Worm (Caenorhabditis elegans) whole organism, L2 larva: ENCODE measurements around the gene dnc-2.
A peak's percentile ranks its signal among the peaks of the same experiment; 100 is the strongest.

ENCODE experiments used
- C34F6.9 ChIP-seq: fragments of 150-350 bp; optimal IDR thresholded peaks from 2 replicates; lab custom pipeline; 2014; ENCODE audit warnings: missing biosample characterization, missing genetic modification characterization
- F13H6.1 ChIP-seq: sonication (generic microtip); optimal IDR thresholded peaks from 2 replicates; lab custom pipeline; 2016; ENCODE audit warnings: missing genetic modification characterization, missing compliant biosample characterization
- R02D3.7 ChIP-seq: fragments of 150-350 bp; optimal IDR thresholded peaks from 2 replicates; lab custom pipeline; 2014; ENCODE audit warnings: missing biosample characterization, missing genetic modification characterization
- Y55F3AM.14 ChIP-seq: fragments of 200-800 bp; sonication (Bioruptor generic); optimal IDR thresholded peaks from 2 replicates; lab custom pipeline; 2018; ENCODE audit warnings: mild to moderate bottlenecking, missing genetic modification characterization, missing compliant biosample characterization
- ZK546.5 ChIP-seq: sonication (generic microtip); optimal IDR thresholded peaks from 2 replicates; lab custom pipeline; 2017; ENCODE audit warnings: missing biosample characterization, missing genetic modification characterization
- alr-1 ChIP-seq: fragments of 150-350 bp; optimal IDR thresholded peaks from 2 replicates; lab custom pipeline; 2014; ENCODE audit warnings: missing biosample characterization, missing genetic modification characterization
- aly-2 ChIP-seq: fragments of 150-350 bp; optimal IDR thresholded peaks from 2 replicates; lab custom pipeline; 2014; ENCODE audit warnings: missing biosample characterization, missing genetic modification characterization
- ama-1 ChIP-seq: fragments of 150-350 bp; optimal IDR thresholded peaks from 2 replicates; lab custom pipeline; 2018; ENCODE audit warnings: inconsistent platforms
- blmp-1 ChIP-seq: sonication (generic microtip); optimal IDR thresholded peaks from 2 replicates; lab custom pipeline; 2017; ENCODE audit warnings: missing genetic modification characterization, mild to moderate bottlenecking, missing compliant biosample characterization, antibody characterized with exemption, moderate library complexity; ENCODE audit not compliant: insufficient read depth
- ceh-16 ChIP-seq: fragments of 150-350 bp; optimal IDR thresholded peaks from 2 replicates; lab custom pipeline; 2014; ENCODE audit warnings: missing biosample characterization, missing genetic modification characterization
- ceh-82 ChIP-seq: fragments of 150-350 bp; optimal IDR thresholded peaks from 2 replicates; lab custom pipeline; 2014; ENCODE audit warnings: missing biosample characterization, missing genetic modification characterization
- crh-2 ChIP-seq: sonication (generic microtip); optimal IDR thresholded peaks from 2 replicates; lab custom pipeline; 2017; ENCODE audit warnings: missing biosample characterization, missing genetic modification characterization
- dmd-4 ChIP-seq: sonication (generic microtip); optimal IDR thresholded peaks from 2 replicates; lab custom pipeline; 2017; ENCODE audit warnings: missing biosample characterization, missing genetic modification characterization
- egl-27 ChIP-seq: sonication (generic microtip); optimal IDR thresholded peaks from 3 replicates; lab custom pipeline; 2017; ENCODE audit warnings: missing biosample characterization, missing genetic modification reagents, missing genetic modification characterization
- elt-1 ChIP-seq: fragments of 150-350 bp; optimal IDR thresholded peaks from 2 replicates; lab custom pipeline; 2014; ENCODE audit warnings: missing biosample characterization, missing genetic modification characterization
- elt-3 ChIP-seq: sonication (generic microtip); optimal IDR thresholded peaks from 2 replicates; lab custom pipeline; 2017; ENCODE audit warnings: missing biosample characterization, missing genetic modification characterization
- fos-1 ChIP-seq: fragments of 150-350 bp; optimal IDR thresholded peaks from 2 replicates; lab custom pipeline; 2014; ENCODE audit warnings: missing biosample characterization, missing genetic modification characterization
- gmeb-1 ChIP-seq: fragments of 150-350 bp; optimal IDR thresholded peaks from 2 replicates; lab custom pipeline; 2014; ENCODE audit warnings: missing biosample characterization, missing genetic modification characterization
- lin-11 ChIP-seq: fragments of 150-350 bp; sonication (generic microtip); optimal IDR thresholded peaks from 2 replicates; lab custom pipeline; 2014; ENCODE audit warnings: missing biosample characterization, missing genetic modification characterization, inconsistent platforms, mixed read lengths
- lin-39 ChIP-seq: fragments of 150-350 bp; optimal IDR thresholded peaks from 2 replicates; lab custom pipeline; 2014; ENCODE audit warnings: missing biosample characterization, missing genetic modification reagents, missing genetic modification characterization
- lsy-2 ChIP-seq, 2 experiments: fragments of 150-350 bp in 1 of 2; sonication (generic microtip) in 1 of 2; optimal IDR thresholded peaks; 2 replicates each; lab custom pipeline; 2014 to 2017; ENCODE audit warnings: missing biosample characterization in 2 of 2, missing genetic modification characterization in 2 of 2
- mab-5 ChIP-seq: fragments of 150-350 bp; optimal IDR thresholded peaks from 2 replicates; lab custom pipeline; 2014; ENCODE audit warnings: missing biosample characterization, missing genetic modification characterization
- mbf-1 ChIP-seq: sonication (generic microtip); optimal IDR thresholded peaks from 2 replicates; lab custom pipeline; 2017; ENCODE audit warnings: missing biosample characterization, missing genetic modification characterization
- mdl-1 ChIP-seq, 2 experiments: fragments of 150-350 bp in 1 of 2; sonication (generic microtip) in 1 of 2; optimal IDR thresholded peaks; 2 replicates each; lab custom pipeline; 2017; ENCODE audit warnings: missing biosample characterization in 2 of 2, missing genetic modification characterization in 2 of 2
- nhr-10 ChIP-seq: sonication (generic microtip); optimal IDR thresholded peaks from 2 replicates; lab custom pipeline; 2017; ENCODE audit warnings: missing biosample characterization, missing genetic modification characterization
- nhr-12 ChIP-seq: fragments of 150-350 bp; optimal IDR thresholded peaks from 2 replicates; lab custom pipeline; 2014; ENCODE audit warnings: missing biosample characterization, missing genetic modification characterization
- nhr-129 ChIP-seq: fragments of 150-350 bp; optimal IDR thresholded peaks from 2 replicates; lab custom pipeline; 2014; ENCODE audit warnings: missing biosample characterization, missing genetic modification characterization
- nhr-21 ChIP-seq: fragments of 150-350 bp; optimal IDR thresholded peaks from 2 replicates; lab custom pipeline; 2014; ENCODE audit warnings: missing biosample characterization, missing genetic modification characterization
- nhr-23 ChIP-seq: fragments of 150-350 bp; optimal IDR thresholded peaks from 2 replicates; lab custom pipeline; 2014; ENCODE audit warnings: missing biosample characterization, missing genetic modification reagents, missing genetic modification characterization
- nhr-237 ChIP-seq: fragments of 150-350 bp; optimal IDR thresholded peaks from 2 replicates; lab custom pipeline; 2014; ENCODE audit warnings: missing biosample characterization, missing genetic modification characterization
- nhr-25 ChIP-seq: fragments of 150-350 bp; sonication (generic microtip); optimal IDR thresholded peaks from 3 replicates; lab custom pipeline; 2014; ENCODE audit warnings: missing biosample characterization, missing genetic modification characterization
- nhr-6 ChIP-seq: fragments of 150-350 bp; optimal IDR thresholded peaks from 2 replicates; lab custom pipeline; 2014; ENCODE audit warnings: missing biosample characterization, missing genetic modification characterization
- nhr-77 ChIP-seq: fragments of 150-350 bp; optimal IDR thresholded peaks from 2 replicates; lab custom pipeline; 2014; ENCODE audit warnings: missing biosample characterization, missing genetic modification characterization
- peb-1 ChIP-seq: fragments of 150-350 bp; optimal IDR thresholded peaks from 2 replicates; lab custom pipeline; 2014; ENCODE audit warnings: missing biosample characterization, missing genetic modification characterization
- sem-4 ChIP-seq: fragments of 150-350 bp; optimal IDR thresholded peaks from 2 replicates; lab custom pipeline; 2014; ENCODE audit warnings: missing biosample characterization, missing genetic modification reagents, missing genetic modification characterization
- skn-1 ChIP-seq: sonication (generic microtip); optimal IDR thresholded peaks from 2 replicates; lab custom pipeline; 2017; ENCODE audit warnings: missing biosample characterization, missing genetic modification characterization
- sma-3 ChIP-seq: sonication (generic microtip); optimal IDR thresholded peaks from 2 replicates; lab custom pipeline; 2016; ENCODE audit warnings: missing genetic modification reagents, missing genetic modification characterization, missing compliant biosample characterization
- sma-9 ChIP-seq, 2 experiments: fragments of 150-350 bp in 1 of 2; sonication (generic microtip) in 1 of 2; optimal IDR thresholded peaks; 2 replicates each; lab custom pipeline; 2014 to 2016; ENCODE audit warnings: missing genetic modification characterization in 2 of 2, mild to moderate bottlenecking in 1 of 2, missing biosample characterization in 1 of 2, missing compliant biosample characterization in 1 of 2, missing genetic modification reagents in 1 of 2, moderate library complexity in 1 of 2
- snpc-4 ChIP-seq: fragments of 150-350 bp; optimal IDR thresholded peaks from 2 replicates; lab custom pipeline; 2014; ENCODE audit warnings: missing biosample characterization, missing genetic modification characterization
- unc-39 ChIP-seq: fragments of 150-350 bp; optimal IDR thresholded peaks from 2 replicates; lab custom pipeline; 2014; ENCODE audit warnings: missing biosample characterization, missing genetic modification characterization
- unc-55 ChIP-seq: fragments of 150-350 bp; sonication (generic microtip); optimal IDR thresholded peaks from 3 replicates; lab custom pipeline; 2014; ENCODE audit warnings: missing biosample characterization, missing genetic modification reagents, missing genetic modification characterization
- zag-1 ChIP-seq: fragments of 150-350 bp; optimal IDR thresholded peaks from 2 replicates; lab custom pipeline; 2014; ENCODE audit warnings: missing biosample characterization, missing genetic modification characterization
- ztf-1 ChIP-seq: fragments of 200-800 bp; sonication (Bioruptor generic); conservative IDR thresholded peaks from 2 replicates; pipeline ENCODE4 v1.3.6; 2022; ENCODE audit warnings: missing genetic modification characterization, missing compliant biosample characterization
- ztf-11 ChIP-seq: sonication (generic microtip); optimal IDR thresholded peaks from 2 replicates; lab custom pipeline; 2017; ENCODE audit warnings: missing biosample characterization, missing genetic modification characterization
- ztf-4 ChIP-seq: fragments of 150-350 bp; optimal IDR thresholded peaks from 2 replicates; lab custom pipeline; 2014; ENCODE audit warnings: missing biosample characterization, missing genetic modification characterization

The dnc-2 gene

DNA sequence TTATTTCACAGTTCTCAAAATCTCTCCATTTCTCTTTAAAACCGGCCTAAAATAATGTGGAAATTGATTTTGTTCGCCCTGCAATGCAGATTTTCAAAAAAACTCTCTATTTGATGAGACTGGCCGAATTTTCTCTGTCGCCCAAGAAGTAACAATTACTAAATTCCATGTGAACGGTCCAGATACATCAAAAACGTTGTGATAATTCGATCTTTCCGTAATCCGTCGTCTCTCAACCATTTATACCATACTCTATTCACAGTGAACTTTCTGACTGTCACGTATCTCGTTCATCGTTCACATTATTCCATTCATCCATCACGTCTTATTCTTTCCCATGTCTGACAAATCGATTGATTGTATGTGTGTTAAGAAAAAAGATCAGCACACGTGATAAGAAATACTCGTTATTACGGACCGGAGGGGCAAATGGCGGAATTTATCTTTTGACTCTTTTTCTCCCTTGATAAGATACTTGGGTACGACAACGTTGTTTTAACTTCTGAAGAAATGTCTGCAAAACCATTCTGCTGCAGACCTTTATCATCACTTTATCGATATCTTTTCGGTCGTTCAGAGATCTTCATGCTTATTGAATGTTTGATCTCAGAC, 4.4 kb downstream of the dnc-2 start:
- TF ChIP-seq dmd-4 (tag; lab: Kevin White, UChicago) (no peak), crh-2 (peak; percentile 38), peb-1 (tag; lab: Kevin White, UChicago) (no peak), alr-1 (tag; lab: Kevin White, UChicago) (no peak), nhr-77 (no peak), ZK546.5 (tag; lab: Kevin White, UChicago) (no peak), fos-1 (tag; lab: Kevin White, UChicago) (peak; percentile 25), nhr-129 (tag; lab: Kevin White, UChicago) (peak; percentile 21), Y55F3AM.14 (GFP tag; lab: Kevin White, UChicago) (no peak), snpc-4 (tag; lab: Kevin White, UChicago) (no peak), nhr-21 (peak; percentile 92), skn-1 (tag; lab: Kevin White, UChicago) (no peak), lin-39 (tag; lab: Kevin White, UChicago) (no peak), gmeb-1 (tag; lab: Kevin White, UChicago) (peak; percentile 41), elt-1 (no peak), ztf-11 (tag; lab: Kevin White, UChicago) (no peak), ceh-82 (no peak), ceh-16 (tag; lab: Kevin White, UChicago) (no peak), lin-11 (no peak), mdl-1 (tag; optimal IDR thresholded peaks at IDR 0.05; lab: Kevin White, UChicago) (peak in 1 of 2 experiments; percentile 45), egl-27 (no peak), nhr-6 (tag; lab: Kevin White, UChicago) (no peak), sma-3 (GFP tag; lab: Kevin White, UChicago) (peak; percentile 72), zag-1 (no peak), lsy-2 (tag; optimal IDR thresholded peaks at IDR 0.05; lab: Kevin White, UChicago) (peak in 1 of 2 experiments; percentile 33), blmp-1 (tag; lab: Kevin White, UChicago) (peak; percentile 66), sma-9 (GFP tag; optimal IDR thresholded peaks at IDR 0.05; lab: Kevin White, UChicago) (peak; percentile 84), sma-9 (tag; optimal IDR thresholded peaks at IDR 0.05; lab: Kevin White, UChicago) (no peak), mab-5 (tag; lab: Kevin White, UChicago) (no peak), nhr-12 (tag; lab: Kevin White, UChicago) (no peak), elt-3 (tag; lab: Kevin White, UChicago) (no peak), nhr-237 (tag; lab: Kevin White, UChicago) (no peak), R02D3.7 (tag; lab: Kevin White, UChicago) (no peak), aly-2 (tag; lab: Kevin White, UChicago) (no peak), nhr-23 (tag; lab: Kevin White, UChicago) (no peak), mbf-1 (tag; lab: Kevin White, UChicago) (no peak), ama-1 (no peak), ztf-1 (GFP tag; lab: Robert Waterston, UW) (no peak), C34F6.9 (no peak), nhr-25 (tag; lab: Kevin White, UChicago) (peak; percentile 71), unc-39 (tag; lab: Kevin White, UChicago) (no peak), sem-4 (tag; lab: Kevin White, UChicago) (no peak)
- TF ChIP-seq, all 48 proteins: peak for 11

DNA sequence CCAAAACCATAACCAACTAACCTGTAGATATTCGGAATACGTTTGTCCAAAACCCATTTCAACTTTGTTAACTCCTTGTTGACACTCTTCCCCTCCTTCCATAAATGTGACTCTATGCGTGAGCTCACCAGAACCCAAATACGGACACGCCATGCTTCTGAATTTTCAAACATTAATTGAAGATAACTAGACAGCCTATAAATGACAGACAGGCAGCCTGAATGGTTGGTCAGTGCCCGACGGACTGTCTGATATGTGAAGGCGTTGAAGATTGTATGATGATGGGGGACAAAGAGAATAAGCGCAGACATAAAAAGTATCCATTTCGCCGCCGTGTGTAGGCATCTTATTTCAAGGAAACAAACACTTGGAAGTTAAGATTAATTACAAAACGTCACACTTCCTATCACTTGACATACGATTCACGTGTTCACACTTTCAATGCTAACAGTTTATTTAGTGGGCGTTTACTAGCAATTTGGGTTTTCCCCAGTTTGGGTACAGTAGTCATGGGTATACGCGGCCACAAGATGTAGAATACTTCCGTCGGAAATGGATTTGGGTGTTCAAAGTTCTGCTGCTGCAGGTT, 5.7 kb downstream of the dnc-2 start, which contains the start of the genes tdo-2 and C28H8.2:
Gene tdo-2 (minus strand): TSS at position 157 of the 589 bp plus-strand sequence.
Gene C28H8.2 (plus strand): TSS at position 524 of the 589 bp plus-strand sequence.
- no peak for TF ChIP-seq mbf-1 (tag; lab: Kevin White, UChicago)
- peak; percentile 14 for TF ChIP-seq F13H6.1 (tag; lab: Kevin White, UChicago)
- TF ChIP-seq nhr-12 (tag; lab: Kevin White, UChicago) = no peak
- TF ChIP-seq nhr-25 (tag; lab: Kevin White, UChicago) = peak; percentile 94
- TF ChIP-seq nhr-6 (tag; lab: Kevin White, UChicago) = peak; percentile 37
- peak; percentile 80 for TF ChIP-seq blmp-1 (tag; lab: Kevin White, UChicago)
- no peak for TF ChIP-seq ztf-1 (GFP tag; lab: Robert Waterston, UW)
- TF ChIP-seq nhr-237 (tag; lab: Kevin White, UChicago) = no peak
- TF ChIP-seq nhr-21 = peak; percentile 92
- TF ChIP-seq nhr-77 = no peak
- no peak for TF ChIP-seq unc-55
- TF ChIP-seq egl-27 = peak; percentile 69
- TF ChIP-seq zag-1 = no peak
- peak; percentile 16 for TF ChIP-seq alr-1 (tag; lab: Kevin White, UChicago)
- TF ChIP-seq mab-5 (tag; lab: Kevin White, UChicago) = peak; percentile 20
- TF ChIP-seq crh-2 = peak; percentile 56
- peak; percentile 50 for TF ChIP-seq nhr-129 (tag; lab: Kevin White, UChicago)
- TF ChIP-seq peb-1 (tag; lab: Kevin White, UChicago) = no peak
- peak; percentile 28 for TF ChIP-seq ztf-4 (tag; lab: Kevin White, UChicago)
- no peak for TF ChIP-seq nhr-10 (tag; lab: Kevin White, UChicago)
- no peak for TF ChIP-seq unc-39 (tag; lab: Kevin White, UChicago)
- no peak for TF ChIP-seq skn-1 (tag; lab: Kevin White, UChicago)
- peak; percentile 90 for TF ChIP-seq sma-9 (GFP tag; optimal IDR thresholded peaks at IDR 0.05; lab: Kevin White, UChicago)
- no peak for TF ChIP-seq sma-9 (tag; optimal IDR thresholded peaks at IDR 0.05; lab: Kevin White, UChicago)
- peak; percentile 12 for TF ChIP-seq fos-1 (tag; lab: Kevin White, UChicago)
- peak; percentile 55 for TF ChIP-seq gmeb-1 (tag; lab: Kevin White, UChicago)
- peak; percentile 8 for TF ChIP-seq C34F6.9
- peak; percentile 92 for TF ChIP-seq sma-3 (GFP tag; lab: Kevin White, UChicago)
- TF ChIP-seq ceh-82 = no peak
- peak in 1 of 2 experiments; percentile 75 for TF ChIP-seq mdl-1 (tag; optimal IDR thresholded peaks at IDR 0.05; lab: Kevin White, UChicago)
- peak; percentile 25 for TF ChIP-seq Y55F3AM.14 (GFP tag; lab: Kevin White, UChicago)
- TF ChIP-seq lsy-2 (tag; optimal IDR thresholded peaks at IDR 0.05; lab: Kevin White, UChicago) = peak in 1 of 2 experiments; percentile 55
- no peak for TF ChIP-seq nhr-23 (tag; lab: Kevin White, UChicago)
- no peak for TF ChIP-seq lin-39 (tag; lab: Kevin White, UChicago)
